Worm (Caenorhabditis elegans) whole organism, late embryonic: ENCODE results near the gene syd-1.

Experiments used
- C08G9.2 ChIP-seq: sonication (generic microtip); optimal IDR thresholded peaks from 2 replicates; lab custom pipeline; 2016; ENCODE audit warnings: mild to moderate bottlenecking, missing genetic modification characterization, moderate library complexity, missing compliant biosample characterization
- C38D4.7 ChIP-seq: fragments of 200-800 bp; sonication (Bioruptor generic); optimal IDR thresholded peaks from 2 replicates; lab custom pipeline; 2018; ENCODE audit warnings: mild to moderate bottlenecking, missing genetic modification characterization, moderate library complexity, missing compliant biosample characterization
- F13H6.1 ChIP-seq: sonication (generic microtip); optimal IDR thresholded peaks from 2 replicates; lab custom pipeline; 2016; ENCODE audit warnings: missing genetic modification characterization, missing compliant biosample characterization
- T23F11.4 ChIP-seq: fragments of 200-800 bp; sonication (Bioruptor generic); optimal IDR thresholded peaks from 2 replicates; lab custom pipeline; 2018; ENCODE audit warnings: mild to moderate bottlenecking, missing genetic modification characterization, missing compliant biosample characterization
- Y22D7AL.16 ChIP-seq: sonication (generic microtip); optimal IDR thresholded peaks from 2 replicates; lab custom pipeline; 2016; ENCODE audit warnings: missing genetic modification characterization, missing compliant biosample characterization
- ama-1 ChIP-seq: fragments of 150-350 bp; optimal IDR thresholded peaks from 2 replicates; lab custom pipeline; 2014
- ceh-19 ChIP-seq: fragments of 200-800 bp; sonication (Bioruptor generic); optimal IDR thresholded peaks from 2 replicates; lab custom pipeline; 2018; ENCODE audit warnings: mild to moderate bottlenecking, missing genetic modification characterization, missing compliant biosample characterization
- ceh-2 ChIP-seq: sonication (generic microtip); optimal IDR thresholded peaks from 2 replicates; lab custom pipeline; 2016; ENCODE audit warnings: missing genotype, missing genetic modification characterization, missing compliant biosample characterization
- ceh-22 ChIP-seq: sonication (generic microtip); optimal IDR thresholded peaks from 2 replicates; lab custom pipeline; 2017; ENCODE audit warnings: missing biosample characterization, missing genetic modification characterization
- ceh-24 ChIP-seq: sonication (generic microtip); optimal IDR thresholded peaks from 2 replicates; lab custom pipeline; 2016; ENCODE audit warnings: mild to moderate bottlenecking, missing genetic modification characterization, missing compliant biosample characterization
- ceh-30 ChIP-seq: fragments of 150-350 bp; optimal IDR thresholded peaks from 2 replicates; lab custom pipeline; 2014; ENCODE audit warnings: missing biosample characterization, missing genetic modification characterization
- ceh-31 ChIP-seq: sonication (generic microtip); optimal IDR thresholded peaks from 2 replicates; lab custom pipeline; 2016; ENCODE audit warnings: missing genetic modification characterization, missing compliant biosample characterization
- ceh-45 ChIP-seq: fragments of 200-800 bp; sonication (Bioruptor generic); IDR thresholded peaks from 2 replicates; pipeline ENCODE4 v1.3.6; 2022; ENCODE audit warnings: missing genetic modification reagents, missing genetic modification characterization, missing compliant biosample characterization
- ceh-6 ChIP-seq: fragments of 200-800 bp; sonication (Bioruptor generic); optimal IDR thresholded peaks from 2 replicates; lab custom pipeline; 2018; ENCODE audit warnings: mild to moderate bottlenecking, missing genetic modification characterization, missing compliant biosample characterization
- ceh-9 ChIP-seq: sonication (generic microtip); optimal IDR thresholded peaks from 2 replicates; lab custom pipeline; 2016; ENCODE audit warnings: mild to moderate bottlenecking, missing genetic modification characterization, inconsistent platforms, missing compliant biosample characterization
- dmd-4 ChIP-seq: sonication (generic microtip); optimal IDR thresholded peaks from 2 replicates; lab custom pipeline; 2016; ENCODE audit warnings: borderline replicate concordance, missing genetic modification characterization, missing compliant biosample characterization
- dve-1 ChIP-seq: sonication (generic microtip); optimal IDR thresholded peaks from 2 replicates; lab custom pipeline; 2017; ENCODE audit warnings: antibody characterized with exemption, mild to moderate bottlenecking, missing genetic modification characterization, missing compliant biosample characterization
- elt-2 ChIP-seq: sonication (generic microtip); optimal IDR thresholded peaks from 2 replicates; lab custom pipeline; 2016; ENCODE audit warnings: missing genetic modification reagents, missing genetic modification characterization, missing compliant biosample characterization
- elt-4 ChIP-seq: sonication (generic microtip); optimal IDR thresholded peaks from 2 replicates; lab custom pipeline; 2016; ENCODE audit warnings: missing genetic modification characterization, missing compliant biosample characterization
- ets-4 ChIP-seq: sonication (generic microtip); optimal IDR thresholded peaks from 2 replicates; lab custom pipeline; 2016; ENCODE audit warnings: missing genetic modification characterization, missing compliant biosample characterization
- fax-1 ChIP-seq: sonication (generic microtip); optimal IDR thresholded peaks from 2 replicates; lab custom pipeline; 2016; ENCODE audit warnings: missing genotype, missing genetic modification characterization, missing compliant biosample characterization
- fkh-10 ChIP-seq: fragments of 150-350 bp; optimal IDR thresholded peaks from 2 replicates; lab custom pipeline; 2014; ENCODE audit warnings: missing biosample characterization, missing genetic modification reagents, missing genetic modification characterization
- hlh-13 ChIP-seq: fragments of 200-800 bp; sonication (Bioruptor generic); optimal IDR thresholded peaks from 2 replicates; lab custom pipeline; 2018; ENCODE audit warnings: mild to moderate bottlenecking, missing genetic modification characterization, missing compliant biosample characterization
- hlh-30 ChIP-seq: sonication (generic microtip); optimal IDR thresholded peaks from 2 replicates; lab custom pipeline; 2017; ENCODE audit warnings: antibody characterized with exemption, missing genetic modification characterization, missing compliant biosample characterization; ENCODE audit not compliant: insufficient read depth
- hlh-8 ChIP-seq: sonication (generic microtip); optimal IDR thresholded peaks from 2 replicates; lab custom pipeline; 2016; ENCODE audit warnings: missing genotype, missing genetic modification characterization, missing compliant biosample characterization
- lim-6 ChIP-seq: sonication (generic microtip); optimal IDR thresholded peaks from 2 replicates; lab custom pipeline; 2016; ENCODE audit warnings: missing genetic modification characterization, missing compliant biosample characterization
- lin-11 ChIP-seq: fragments of 200-800 bp; sonication (Bioruptor generic); optimal IDR thresholded peaks from 2 replicates; lab custom pipeline; 2018; ENCODE audit warnings: mild to moderate bottlenecking, missing genetic modification characterization, missing compliant biosample characterization
- madf-2 ChIP-seq: sonication (generic microtip); optimal IDR thresholded peaks from 2 replicates; lab custom pipeline; 2017; ENCODE audit warnings: missing genetic modification characterization, missing compliant biosample characterization
- mec-3 ChIP-seq: sonication (generic microtip); optimal IDR thresholded peaks from 2 replicates; lab custom pipeline; 2016; ENCODE audit warnings: borderline replicate concordance, missing genetic modification characterization, missing compliant biosample characterization
- nhr-11 ChIP-seq: fragments of 150-350 bp; optimal IDR thresholded peaks from 2 replicates; lab custom pipeline; 2014; ENCODE audit warnings: missing biosample characterization, missing genetic modification characterization
- odd-2 ChIP-seq: sonication (generic microtip); optimal IDR thresholded peaks from 2 replicates; lab custom pipeline; 2017; ENCODE audit warnings: antibody characterized with exemption, mild to moderate bottlenecking, missing genetic modification characterization, missing compliant biosample characterization
- pag-3 ChIP-seq: sonication (generic microtip); optimal IDR thresholded peaks from 2 replicates; lab custom pipeline; 2016; ENCODE audit warnings: missing compliant biosample characterization, missing genetic modification characterization, borderline replicate concordance
- pat-9 ChIP-seq: fragments of 200-800 bp; sonication (Bioruptor generic); optimal IDR thresholded peaks from 2 replicates; lab custom pipeline; 2018; ENCODE audit warnings: mild to moderate bottlenecking, missing genetic modification characterization, moderate library complexity, missing compliant biosample characterization
- pax-1 ChIP-seq: fragments of 150-350 bp; optimal IDR thresholded peaks from 2 replicates; lab custom pipeline; 2014; ENCODE audit warnings: missing biosample characterization, missing genetic modification characterization
- pqm-1 ChIP-seq: sonication (generic microtip); optimal IDR thresholded peaks from 2 replicates; lab custom pipeline; 2016; ENCODE audit warnings: missing genetic modification characterization, missing compliant biosample characterization
- pros-1 ChIP-seq: fragments of 150-350 bp; optimal IDR thresholded peaks from 2 replicates; lab custom pipeline; 2014; ENCODE audit warnings: missing biosample characterization, missing genetic modification reagents, missing genetic modification characterization
- rnt-1 ChIP-seq: sonication (generic microtip); optimal IDR thresholded peaks from 2 replicates; lab custom pipeline; 2016; ENCODE audit warnings: missing genetic modification characterization, missing compliant biosample characterization
- sox-2 ChIP-seq: fragments of 200-800 bp; sonication (Bioruptor generic); IDR thresholded peaks from 2 replicates; pipeline ENCODE4 v1.3.6; 2022; ENCODE audit warnings: missing genetic modification reagents, missing genetic modification characterization, missing compliant biosample characterization
- sox-4 ChIP-seq: sonication (generic microtip); optimal IDR thresholded peaks from 2 replicates; lab custom pipeline; 2017; ENCODE audit warnings: mild to moderate bottlenecking, missing genetic modification characterization, inconsistent platforms, missing compliant biosample characterization
- tbx-2 ChIP-seq: sonication (generic microtip); optimal IDR thresholded peaks from 2 replicates; lab custom pipeline; 2016; ENCODE audit warnings: missing genetic modification characterization, missing compliant biosample characterization
- unc-42 ChIP-seq: sonication (generic microtip); optimal IDR thresholded peaks from 2 replicates; lab custom pipeline; 2016; ENCODE audit warnings: missing genotype, missing genetic modification characterization, missing compliant biosample characterization
- unc-55 ChIP-seq: sonication (generic microtip); optimal IDR thresholded peaks from 2 replicates; lab custom pipeline; 2017; ENCODE audit warnings: missing biosample characterization, missing genetic modification reagents, missing genetic modification characterization
- zip-5 ChIP-seq: sonication (generic microtip); optimal IDR thresholded peaks from 2 replicates; lab custom pipeline; 2016; ENCODE audit warnings: missing genetic modification characterization, missing compliant biosample characterization

Gene syd-1

DNA sequence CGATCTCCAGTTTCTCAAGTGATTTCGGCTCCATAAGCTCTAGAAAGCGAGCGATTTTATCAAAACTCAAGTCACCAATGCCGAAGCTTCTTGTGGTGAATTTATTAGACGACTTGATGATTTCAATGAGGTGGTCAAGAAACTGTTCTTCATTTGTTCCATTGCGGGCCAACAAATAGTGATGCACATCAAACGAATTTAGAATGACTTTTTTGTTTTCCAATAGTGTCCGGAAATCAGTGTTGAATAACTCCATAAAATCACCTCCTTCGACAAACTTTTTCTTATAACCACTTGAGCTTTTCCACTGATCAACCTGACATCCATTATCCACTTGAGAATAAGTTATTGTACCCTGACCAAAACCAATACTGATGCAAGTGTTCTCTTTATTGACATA lies 47.4 kb downstream of the syd-1 start:
- TF ChIP-seq fkh-10 (GFP tag; lab: Kevin White, UChicago): no peak
- TF ChIP-seq T23F11.4: no peak
- no peak for TF ChIP-seq nhr-11 (tag; lab: Kevin White, UChicago)
- TF ChIP-seq odd-2: no peak
- no peak for TF ChIP-seq ceh-19 (GFP tag; lab: Kevin White, UChicago)
- TF ChIP-seq pag-3 (tag; lab: Kevin White, UChicago): no peak
- TF ChIP-seq ceh-6 (GFP tag; lab: Kevin White, UChicago): no peak
- no peak for TF ChIP-seq dmd-4 (tag; lab: Kevin White, UChicago)
- TF ChIP-seq ceh-31 (tag; lab: Kevin White, UChicago): no peak

ce11 chrII:7545364-7545763 lies 49.3 kb downstream of the syd-1 start:
- TF ChIP-seq C38D4.7 (no peak), Y22D7AL.16 (tag; lab: Kevin White, UChicago) (no peak)

DNA sequence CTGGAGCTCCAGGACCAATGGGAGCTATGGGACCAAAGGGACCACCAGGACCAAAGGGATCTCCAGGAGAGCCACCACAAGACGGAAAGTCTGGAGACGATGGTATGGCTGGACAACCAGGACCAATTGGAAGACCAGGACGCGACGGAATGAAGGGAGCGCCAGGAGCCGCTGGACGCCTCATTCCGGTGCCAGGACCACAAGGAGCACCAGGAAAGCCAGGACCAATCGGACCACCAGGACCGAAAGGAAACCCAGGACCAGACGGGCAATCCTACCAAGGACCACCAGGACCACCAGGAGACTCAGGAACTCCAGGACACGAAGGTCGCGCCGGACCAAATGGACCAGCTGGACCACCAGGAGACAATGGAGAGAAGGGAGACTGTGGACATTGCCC lies 49.9 kb downstream of the syd-1 start:
- TF ChIP-seq ets-4 (tag; lab: Kevin White, UChicago) (no peak), sox-2 (GFP tag; lab: Robert Waterston, UW) (no peak), ceh-24 (tag; lab: Kevin White, UChicago) (no peak), pqm-1 (tag; lab: Kevin White, UChicago) (no peak), odd-2 (no peak), zip-5 (tag; lab: Kevin White, UChicago) (no peak), Y22D7AL.16 (tag; lab: Kevin White, UChicago) (no peak), C38D4.7 (no peak), hlh-13 (GFP tag; lab: Kevin White, UChicago) (no peak), unc-55 (GFP tag; lab: Kevin White, UChicago) (no peak), lim-6 (no peak), madf-2 (tag; lab: Kevin White, UChicago) (no peak), F13H6.1 (tag; lab: Kevin White, UChicago) (no peak), ceh-45 (GFP tag; lab: Robert Waterston, UW) (no peak), dve-1 (tag; lab: Kevin White, UChicago) (no peak), sox-4 (tag; lab: Kevin White, UChicago) (no peak), pat-9 (tag; lab: Kevin White, UChicago) (no peak)

DNA sequence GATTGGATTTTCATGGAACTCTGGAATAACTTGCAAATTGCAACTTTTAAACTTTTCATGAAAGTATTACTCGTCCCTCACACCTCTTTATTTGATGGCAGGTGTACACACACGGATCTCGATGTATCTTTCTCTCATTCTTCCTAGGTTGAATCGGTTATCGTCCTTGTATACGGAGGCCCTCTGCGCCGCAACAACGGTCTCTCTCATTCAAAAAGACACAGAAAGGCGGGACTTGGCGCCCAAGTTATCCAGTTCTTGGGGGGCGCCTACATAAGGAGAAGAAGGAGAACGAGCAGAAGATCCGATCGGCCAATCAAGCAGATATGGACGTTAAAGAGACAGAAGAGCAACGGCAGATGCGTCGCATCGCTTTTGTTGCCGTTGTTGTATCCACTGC lies 50.9 kb downstream of the syd-1 start, which contains the start of gene rol-8:
rol-8 (plus strand) TSS at position 301 of the 400 bp plus-strand sequence.
- no peak for TF ChIP-seq elt-4 (tag; lab: Kevin White, UChicago)
- TF ChIP-seq pros-1 (tag; lab: Kevin White, UChicago): no peak
- no peak for TF ChIP-seq ama-1
- TF ChIP-seq pax-1 (tag; lab: Kevin White, UChicago): no peak

- TF ChIP-seq hlh-30 (no peak), odd-2 (no peak)
These were observed 51.8 kb downstream of the syd-1 start for ce11 chrII:7542952-7543351.

DNA sequence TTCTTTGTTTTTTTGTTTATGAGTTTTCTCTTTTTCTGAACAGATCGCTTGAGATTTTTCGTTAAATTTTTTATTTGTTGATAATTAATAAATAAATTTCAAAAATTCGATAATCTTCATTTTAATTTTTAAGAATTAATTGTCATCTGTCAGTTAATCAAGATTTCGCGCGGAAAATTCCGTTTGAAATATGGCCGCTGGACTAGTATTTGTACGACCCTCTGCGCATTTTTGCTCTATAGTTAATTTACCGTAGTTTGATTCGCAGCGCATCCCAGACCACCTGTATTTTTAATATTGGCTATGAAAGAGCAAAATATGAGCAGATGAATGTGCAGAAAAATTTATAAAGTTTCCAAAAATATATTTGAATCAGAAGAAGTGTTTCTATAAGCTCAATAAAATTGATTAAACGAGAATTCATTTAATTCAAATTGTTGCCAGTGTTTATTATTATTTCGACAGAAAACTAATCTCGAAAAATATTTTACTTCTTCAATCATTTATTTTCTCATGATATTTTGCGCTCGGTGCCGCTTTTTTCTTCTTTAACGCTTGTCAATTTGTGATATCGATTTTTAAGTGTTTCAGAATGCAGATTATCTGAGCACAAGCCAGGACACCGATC lies 57.0 kb downstream of the syd-1 start, which contains the start of gene nfi-1:
nfi-1 (plus strand) TSS at position 578 of the 628 bp plus-strand sequence.
- TF ChIP-seq tbx-2 (tag; lab: Kevin White, UChicago): peak; percentile 62
- no peak for TF ChIP-seq ceh-9 (tag; lab: Kevin White, UChicago)
- TF ChIP-seq lin-11 (tag; lab: Kevin White, UChicago): no peak
- peak; percentile 61 for TF ChIP-seq ets-4 (tag; lab: Kevin White, UChicago)
- peak; percentile 44 for TF ChIP-seq elt-2 (tag; lab: Kevin White, UChicago)
- TF ChIP-seq pat-9 (tag; lab: Kevin White, UChicago): no peak
- TF ChIP-seq ceh-22 (tag; lab: Kevin White, UChicago): no peak
- peak; percentile 38 for TF ChIP-seq hlh-8 (tag; lab: Kevin White, UChicago)
- peak; percentile 74 for TF ChIP-seq C08G9.2 (tag; lab: Kevin White, UChicago)
- TF ChIP-seq ceh-30 (tag; lab: Kevin White, UChicago): no peak
- TF ChIP-seq unc-42: peak; percentile 47
- TF ChIP-seq nhr-11 (tag; lab: Kevin White, UChicago): no peak
- no peak for TF ChIP-seq mec-3
- peak; percentile 17 for TF ChIP-seq fax-1 (tag; lab: Kevin White, UChicago)
- TF ChIP-seq rnt-1 (tag; lab: Kevin White, UChicago): no peak
- TF ChIP-seq ceh-31 (tag; lab: Kevin White, UChicago): peak; percentile 67
- peak; percentile 70 for TF ChIP-seq ceh-2 (tag; lab: Kevin White, UChicago)
- peak; percentile 7 for TF ChIP-seq lim-6
